Worm (Caenorhabditis elegans): ENCODE results near the gene abt-1.
A peak's percentile ranks its signal among the peaks of the same experiment; 100 is the strongest.

Gene abt-1

ce11 chrIV:10177779-10178178 is 36.9 kb downstream of the abt-1 start, which contains the start of gene mspn-1:
Gene mspn-1 (plus strand): TSS chrIV:10177968.
- TF ChIP-seq sup-37 (GFP tag; optimal IDR thresholded peaks at IDR 0.05): no peak
- no peak for TF ChIP-seq nhr-90 (tag; optimal IDR thresholded peaks at IDR 0.05; ENCODE audit: poor library complexity)
- TF ChIP-seq egl-13 (tag; optimal IDR thresholded peaks at IDR 0.05): no peak
- peak; percentile 27 for TF ChIP-seq aly-2 (tag; optimal IDR thresholded peaks at IDR 0.05)
- TF ChIP-seq ztf-4 (tag; optimal IDR thresholded peaks at IDR 0.05): no peak
- TF ChIP-seq fkh-4 (tag; optimal IDR thresholded peaks at IDR 0.05; ENCODE audit: borderline replicate concordance): no peak
- TF ChIP-seq nhr-84 (tag; optimal IDR thresholded peaks at IDR 0.05): no peak
- peak in 1 of 2 experiments; percentile 25 for TF ChIP-seq lsy-2 (tag; optimal IDR thresholded peaks at IDR 0.05)

ce11 chrIV:10176252-10176730 is 38.4 kb downstream of the abt-1 start, which contains the start of gene rack-1:
Gene rack-1 (plus strand): TSS chrIV:10176680.
- no peak for TF ChIP-seq pqm-1 (tag; optimal IDR thresholded peaks at IDR 0.05)
- peak; percentile 7; the same call in 1 of the 2 replicates for TF ChIP-seq isw-1 (GFP tag; IDR thresholded peaks at IDR 0.05)
- TF ChIP-seq tbx-2 (tag; optimal IDR thresholded peaks at IDR 0.05): peak; percentile 47
- no peak for TF ChIP-seq tlp-1 (tag; optimal IDR thresholded peaks at IDR 0.05)
- no peak for TF ChIP-seq egl-13 (tag; optimal IDR thresholded peaks at IDR 0.05)
- peak; percentile 35 for TF ChIP-seq dsc-1 (tag; optimal IDR thresholded peaks at IDR 0.05)
- no peak for TF ChIP-seq unc-30 (tag; optimal IDR thresholded peaks at IDR 0.05)
- TF ChIP-seq jun-1 (tag; optimal IDR thresholded peaks at IDR 0.05): peak; percentile 41
- TF ChIP-seq efl-1 (optimal IDR thresholded peaks at IDR 0.05): peak; percentile 68 to 72
- TF ChIP-seq efl-1 (GFP tag; optimal IDR thresholded peaks at IDR 0.05 in 1 of 2): peak; percentile 65 to 93
- peak; percentile 48 to 71 (median 52) for TF ChIP-seq dpl-1 (GFP tag; optimal IDR thresholded peaks at IDR 0.05)
- TF ChIP-seq snu-23 (GFP tag; optimal IDR thresholded peaks at IDR 0.05): peak; percentile 68
- TF ChIP-seq skn-1 (tag; optimal IDR thresholded peaks at IDR 0.05): peak; percentile 26
- peak; percentile 39 for TF ChIP-seq F16B12.6 (tag; optimal IDR thresholded peaks at IDR 0.05)
- TF ChIP-seq mep-1 (tag; optimal IDR thresholded peaks at IDR 0.05): peak; percentile 64
- peak; percentile 66 to 70 for TF ChIP-seq lin-35 (GFP tag; optimal IDR thresholded peaks at IDR 0.05)
- TF ChIP-seq nhr-77 (tag; optimal IDR thresholded peaks at IDR 0.05): peak; percentile 21
- peak; percentile 59 for TF ChIP-seq xbp-1 (tag; optimal IDR thresholded peaks at IDR 0.05)
- TF ChIP-seq unc-130 (tag; optimal IDR thresholded peaks at IDR 0.05): peak; percentile 58
- no peak for TF ChIP-seq C34B4.2 (tag; optimal IDR thresholded peaks at IDR 0.05)
- TF ChIP-seq elt-3 (tag; optimal IDR thresholded peaks at IDR 0.05): peak in 1 of 6 experiments; percentile 51
- TF ChIP-seq nhr-71 (tag; optimal IDR thresholded peaks at IDR 0.05): peak; percentile 74
- peak; percentile 67 to 84 for TF ChIP-seq lsy-2 (tag; optimal IDR thresholded peaks at IDR 0.05)
- TF ChIP-seq C04F5.9 (tag; optimal IDR thresholded peaks at IDR 0.05): no peak
- peak; percentile 76 for TF ChIP-seq nhr-85 (tag)
- peak; percentile 71 for TF ChIP-seq lin-14 (GFP tag; optimal IDR thresholded peaks at IDR 0.05)
- TF ChIP-seq nhr-19 (GFP tag; conservative IDR thresholded peaks at IDR 0.05): peak; percentile 29; the same call in 1 of the 2 replicates
- TF ChIP-seq irx-1 (tag; optimal IDR thresholded peaks at IDR 0.05): peak; percentile 17
- peak; percentile 19 for TF ChIP-seq elt-2 (tag; optimal IDR thresholded peaks at IDR 0.05)
- TF ChIP-seq snpc-4 (tag; optimal IDR thresholded peaks at IDR 0.05): peak; percentile 15
- peak in 2 of 3 experiments; percentile 32 to 75 for TF ChIP-seq ceh-82 (tag; optimal IDR thresholded peaks at IDR 0.05)
- TF ChIP-seq lin-15B (tag; optimal IDR thresholded peaks at IDR 0.05): peak; percentile 31
- TF ChIP-seq nhr-237 (tag; optimal IDR thresholded peaks at IDR 0.05): no peak
- TF ChIP-seq swsn-7 (tag; optimal IDR thresholded peaks at IDR 0.05): peak; percentile 50
- peak; percentile 46 for TF ChIP-seq rnt-1 (tag; optimal IDR thresholded peaks at IDR 0.05)
- TF ChIP-seq nhr-28 (tag; optimal IDR thresholded peaks at IDR 0.05): no peak
- no peak for TF ChIP-seq mab-9 (GFP tag; IDR thresholded peaks at IDR 0.05)
- TF ChIP-seq fkh-8 (tag; optimal IDR thresholded peaks at IDR 0.05): peak; percentile 58
- TF ChIP-seq lir-3 (tag; optimal IDR thresholded peaks at IDR 0.05; ENCODE audit: poor library complexity): no peak
- TF ChIP-seq blmp-1 (tag; optimal IDR thresholded peaks at IDR 0.05): peak; percentile 47
- TF ChIP-seq pax-3 (tag; optimal IDR thresholded peaks at IDR 0.05): no peak
- TF ChIP-seq C16A3.4 (tag; optimal IDR thresholded peaks at IDR 0.05): peak; percentile 60
- no peak for TF ChIP-seq alr-1 (tag; optimal IDR thresholded peaks at IDR 0.05; ENCODE audit: borderline replicate concordance)
- TF ChIP-seq nhr-20 (tag; optimal IDR thresholded peaks at IDR 0.05): peak; percentile 65
- TF ChIP-seq nhr-90 (tag; optimal IDR thresholded peaks at IDR 0.05; ENCODE audit: poor library complexity): peak; percentile 31
- TF ChIP-seq grh-1 (GFP tag; IDR thresholded peaks at IDR 0.05): no peak
